Fruit fly (Drosophila melanogaster): Measurements from ENCODE around the gene Hr83.
A peak's percentile ranks its signal among the peaks of the same experiment; 100 is the strongest.

Hr83 gene

DNA sequence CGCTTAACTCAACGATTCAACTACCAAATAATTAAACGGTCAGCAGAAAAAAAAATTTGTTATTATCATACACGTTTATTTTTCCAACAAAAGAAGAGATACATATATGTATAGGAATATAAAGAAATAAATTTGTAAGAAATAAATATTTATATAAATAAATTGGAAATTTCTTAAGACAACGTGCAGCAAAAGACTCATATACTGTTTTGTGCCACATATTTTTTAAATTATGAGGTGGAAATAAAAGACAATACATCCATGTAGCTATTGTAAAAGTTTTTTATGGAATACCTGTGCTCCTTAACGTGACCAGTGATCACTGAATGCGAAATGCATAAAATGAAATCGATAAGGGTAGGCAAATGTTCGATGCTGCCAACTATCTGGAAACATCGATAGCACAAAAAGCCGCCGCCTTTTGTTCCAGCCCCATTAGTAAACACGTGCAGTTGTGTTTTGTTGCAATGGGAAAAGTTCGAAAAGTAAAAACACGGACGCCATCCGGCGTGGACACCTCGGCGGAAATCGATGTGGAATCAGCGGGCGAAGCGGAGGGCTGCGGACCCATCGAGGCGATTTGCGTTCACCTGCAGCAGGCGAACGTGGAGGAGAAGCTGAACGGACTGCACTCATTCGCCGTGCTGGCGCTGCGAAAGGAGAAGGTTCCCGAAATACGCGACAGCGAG is 19.7 kb downstream of the Hr83 start, which contains the start of gene CG10286 (continued):
- TF ChIP-seq Eip93F (GFP tag; optimal IDR thresholded peaks at IDR 0.05) (no peak), net (GFP tag; optimal IDR thresholded peaks at IDR 0.05) (no peak), CG16779 (tag; optimal IDR thresholded peaks at IDR 0.05) (no peak), CG32006 (GFP tag; optimal IDR thresholded peaks at IDR 0.05) (no peak), CG8119 (GFP tag; IDR thresholded peaks at IDR 0.05) (no peak), fkh (GFP tag; optimal IDR thresholded peaks at IDR 0.05) (no peak), lz (GFP tag; optimal IDR thresholded peaks at IDR 0.05) (no peak), Eip78C (GFP tag) (no peak), CG1621 (tag; optimal IDR thresholded peaks at IDR 0.05) (no peak), vri (GFP tag; optimal IDR thresholded peaks at IDR 0.05) (no peak), Hr39 (GFP tag; optimal IDR thresholded peaks at IDR 0.05) (no peak), Eip75B (GFP tag; optimal IDR thresholded peaks at IDR 0.05) (no peak), eg (GFP tag; IDR thresholded peaks at IDR 0.05) (no peak; the same call in 2 of the 3 replicates), Gug (GFP tag; IDR thresholded peaks at IDR 0.05) (no peak), CG10669 (GFP tag; optimal IDR thresholded peaks at IDR 0.05) (no peak), CG10631 (GFP tag; optimal IDR thresholded peaks at IDR 0.05) (peak; percentile 20), Sox14 (GFP tag; optimal IDR thresholded peaks at IDR 0.05) (peak; percentile 42), fd59A (GFP tag; optimal IDR thresholded peaks at IDR 0.05) (no peak), CG15336 (GFP tag; IDR thresholded peaks at IDR 0.05) (0 out of 2 replicates have a peak, but pooled peaks have one; percentile 23), CG4318 (GFP tag; optimal IDR thresholded peaks at IDR 0.05) (no peak), CG3919 (GFP tag; optimal IDR thresholded peaks at IDR 0.05) (no peak), CG11762 (GFP tag; optimal IDR thresholded peaks at IDR 0.05; ENCODE audit: insufficient read depth) (no peak), salr (GFP tag; optimal IDR thresholded peaks at IDR 0.05) (no peak)

DNA sequence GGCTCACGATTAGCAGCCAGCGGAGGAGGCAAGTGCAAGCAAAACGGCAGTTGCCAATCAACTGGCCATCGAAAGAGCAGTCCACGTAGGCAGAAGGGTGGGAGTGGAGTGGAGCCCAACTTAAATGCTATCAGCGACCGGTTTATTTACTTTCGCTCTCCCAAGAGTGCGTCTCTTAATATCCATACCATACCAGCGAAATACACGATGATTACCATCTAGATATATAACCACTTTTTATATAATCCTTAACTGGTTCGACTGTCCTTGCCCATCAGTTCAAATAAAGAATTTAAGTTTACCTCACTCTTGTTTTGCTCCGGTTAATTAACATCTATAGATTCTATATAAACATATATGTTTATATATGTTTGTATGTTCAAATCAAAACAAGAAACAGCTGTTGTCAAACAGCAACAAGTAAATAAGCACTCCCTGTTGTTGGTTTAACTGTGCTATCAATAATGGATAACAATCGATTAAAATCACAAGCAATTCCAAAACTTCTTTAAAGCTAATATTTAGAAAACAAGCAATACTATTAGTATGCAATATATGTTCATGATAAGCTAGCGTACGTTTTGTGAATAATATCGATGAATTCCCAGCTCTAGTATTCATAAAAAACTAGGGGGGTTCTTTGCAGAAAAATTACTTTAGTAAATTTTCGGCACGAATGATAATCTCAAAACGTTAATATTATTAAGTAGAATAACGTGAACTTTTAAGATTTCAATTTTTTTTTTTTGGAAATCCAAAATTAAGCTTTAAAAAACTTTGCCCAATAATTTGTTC is 24.7 kb downstream of the Hr83 start:
- TF ChIP-seq Eip75B (GFP tag; optimal IDR thresholded peaks at IDR 0.05) (peak; percentile 36), dac (GFP tag; optimal IDR thresholded peaks at IDR 0.05) (no peak), lz (GFP tag; optimal IDR thresholded peaks at IDR 0.05) (peak; percentile 38), dsx (GFP tag; optimal IDR thresholded peaks at IDR 0.05; ENCODE audit: poor library complexity, severe bottlenecking) (no peak), eg (GFP tag; IDR thresholded peaks at IDR 0.05) (peak; percentile 57; the same call in 1 of the 3 replicates), CG9139 (GFP tag; optimal IDR thresholded peaks at IDR 0.05) (no peak), Hr4 (GFP tag; optimal IDR thresholded peaks at IDR 0.05) (peak; percentile 60), CG16779 (tag; optimal IDR thresholded peaks at IDR 0.05) (no peak), fd85E (GFP tag; optimal IDR thresholded peaks at IDR 0.05) (peak; percentile 29), CG8119 (GFP tag; IDR thresholded peaks at IDR 0.05) (peak; percentile 60), esn (GFP tag; optimal IDR thresholded peaks at IDR 0.05) (peak; percentile 69), achi (GFP tag; optimal IDR thresholded peaks at IDR 0.05) (peak; percentile 42), Gug (GFP tag; IDR thresholded peaks at IDR 0.05) (no peak), CG10669 (GFP tag; optimal IDR thresholded peaks at IDR 0.05) (peak; percentile 21), CG6163 (GFP tag; IDR thresholded peaks at IDR 0.05) (peak; percentile 61; the same call in 1 of the 3 replicates), vri (GFP tag; optimal IDR thresholded peaks at IDR 0.05) (no peak), CG3032 (tag; optimal IDR thresholded peaks at IDR 0.05) (peak; percentile 14), CG32006 (GFP tag; optimal IDR thresholded peaks at IDR 0.05) (no peak), Sox15 (GFP tag; optimal IDR thresholded peaks at IDR 0.05) (peak; percentile 6), Eip93F (GFP tag; optimal IDR thresholded peaks at IDR 0.05) (no peak), CG4318 (GFP tag; optimal IDR thresholded peaks at IDR 0.05) (no peak), fd59A (GFP tag; optimal IDR thresholded peaks at IDR 0.05) (no peak), Lpt (GFP tag; optimal IDR thresholded peaks at IDR 0.05) (no peak), Sox14 (GFP tag; optimal IDR thresholded peaks at IDR 0.05) (peak; percentile 52), OdsH (GFP tag; optimal IDR thresholded peaks at IDR 0.05) (peak; percentile 59), CG11294 (GFP tag; IDR thresholded peaks at IDR 0.05) (no peak), ss (GFP tag; optimal IDR thresholded peaks at IDR 0.05) (peak in 1 of 2 experiments; percentile 2), Hr38 (GFP tag; optimal IDR thresholded peaks at IDR 0.05) (no peak), CG15336 (GFP tag; IDR thresholded peaks at IDR 0.05) (peak; percentile 33; the same call in 1 of the 2 replicates), Ets96B (tag; optimal IDR thresholded peaks at IDR 0.05) (peak; percentile 18), CG11762 (GFP tag; optimal IDR thresholded peaks at IDR 0.05; ENCODE audit: insufficient read depth) (peak; percentile 20), Met (GFP tag; optimal IDR thresholded peaks at IDR 0.05) (peak; percentile 55), CG6854 (GFP tag; optimal IDR thresholded peaks at IDR 0.05) (peak; percentile 4), net (GFP tag; optimal IDR thresholded peaks at IDR 0.05) (peak; percentile 36), cyc (GFP tag; optimal IDR thresholded peaks at IDR 0.05) (peak; percentile 27), Hr39 (GFP tag; optimal IDR thresholded peaks at IDR 0.05) (peak; percentile 44), Sox102F (GFP tag; optimal IDR thresholded peaks at IDR 0.05) (no peak), svp (GFP tag) (no peak)

All from whole organism, prepupa.